Worm (Caenorhabditis elegans): ENCODE results near the gene F56A8.9.

F56A8.9 gene

DNA sequence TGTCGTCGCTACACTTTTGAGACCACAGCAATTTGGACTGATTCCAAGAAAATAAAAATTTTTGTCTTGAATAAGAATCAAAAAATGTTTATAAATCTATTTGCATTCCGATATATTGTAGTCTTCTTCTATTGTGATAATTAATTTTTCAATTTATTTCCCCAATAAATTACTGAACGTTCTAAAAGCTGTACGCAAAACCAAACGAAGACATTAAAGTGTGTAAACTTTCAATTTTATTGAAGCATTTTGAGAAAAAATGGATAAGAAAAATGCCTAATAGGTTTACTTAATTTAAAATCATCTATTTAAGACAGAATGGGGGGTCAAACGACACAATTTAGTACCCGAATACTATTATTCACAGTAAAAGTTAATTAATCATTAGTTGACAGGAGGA, 48.1 kb downstream of the F56A8.9 start (continued):
- TF ChIP-seq him-1 (tag; optimal IDR thresholded peaks at IDR 0.05) = peak; percentile 14
- 0 out of 2 replicates have a peak, but pooled peaks have one; percentile 23 for TF ChIP-seq ztf-25 (GFP tag; IDR thresholded peaks at IDR 0.05)
- 0 out of 2 replicates have a peak, but pooled peaks have one; percentile 7 for TF ChIP-seq F33H1.4 (GFP tag; IDR thresholded peaks at IDR 0.05)
- TF ChIP-seq Y95B8A.8 (GFP tag; IDR thresholded peaks at IDR 0.05) = 0 out of 2 replicates have a peak, but pooled peaks have one; percentile 59
- no peak for TF ChIP-seq F57A8.1 (GFP tag; optimal IDR thresholded peaks at IDR 0.05)
- peak; percentile 13; the same call in 1 of the 2 replicates for TF ChIP-seq hsf-1 (GFP tag; IDR thresholded peaks at IDR 0.05)
- peak; percentile 53 for TF ChIP-seq attf-6 (GFP tag; IDR thresholded peaks at IDR 0.05)
- TF ChIP-seq dox-1 (GFP tag; IDR thresholded peaks at IDR 0.05) = peak; percentile 9; the same call in 1 of the 2 replicates
- TF ChIP-seq cebp-1 (GFP tag; IDR thresholded peaks at IDR 0.05) = no peak
- peak; percentile 6 for TF ChIP-seq cebp-1 (tag; optimal IDR thresholded peaks at IDR 0.05)
- peak; percentile 49 for TF ChIP-seq tlf-1 (GFP tag; optimal IDR thresholded peaks at IDR 0.05)
- TF ChIP-seq tbx-9 (tag; optimal IDR thresholded peaks at IDR 0.05; ENCODE audit: borderline replicate concordance) = no peak
- peak; percentile 81 for TF ChIP-seq hrde-1 (tag; optimal IDR thresholded peaks at IDR 0.05; ENCODE audit: borderline replicate concordance)
- no peak for TF ChIP-seq ztf-18 (tag; optimal IDR thresholded peaks at IDR 0.05)
- no peak for TF ChIP-seq ama-1 (optimal IDR thresholded peaks at IDR 0.05)
- TF ChIP-seq ama-1 (GFP tag; optimal IDR thresholded peaks at IDR 0.05) = peak in 1 of 2 experiments; percentile 51
- TF ChIP-seq Y79H2A.3 (GFP tag; conservative IDR thresholded peaks at IDR 0.05) = peak; percentile 75; the same call in 1 of the 2 replicates

DNA sequence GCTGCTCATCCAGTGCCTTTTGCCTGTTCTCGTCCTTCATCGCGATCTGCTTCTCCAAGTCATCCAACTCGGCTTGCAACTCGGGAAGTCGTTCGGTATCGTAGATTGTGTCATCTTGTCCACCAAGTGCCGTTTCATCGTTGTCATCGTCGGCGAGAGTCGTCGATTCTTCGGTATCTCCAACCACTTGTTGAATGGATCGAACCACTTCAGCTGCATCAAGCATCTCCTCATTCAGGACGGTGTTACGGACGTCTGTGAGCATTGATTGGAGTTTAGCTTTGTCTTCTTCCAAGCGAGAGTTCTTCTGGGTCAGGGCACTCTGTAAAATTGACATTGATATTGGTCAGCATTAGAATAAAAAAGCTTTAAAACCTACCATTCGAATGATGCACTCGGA, 51.1 kb downstream of the F56A8.9 start:
- TF ChIP-seq lin-26 (GFP tag; IDR thresholded peaks at IDR 0.05) (peak; percentile 35; the same call in 1 of the 2 replicates), ztf-22 (GFP tag; optimal IDR thresholded peaks at IDR 0.05) (no peak)

All from whole organism, young adult.